Worm (Caenorhabditis elegans): ENCODE measurements around the gene F57B9.3.

The F57B9.3 gene

ce11 chrIII:6973682-6974081, 34.1 kb downstream of the F57B9.3 start, which contains the start of gene F31E3.2:
F31E3.2 (plus strand) TSS chrIII:6973982.
- TF ChIP-seq R02D3.7 (tag; optimal IDR thresholded peaks at IDR 0.05) (no peak), nfya-1 (tag; optimal IDR thresholded peaks at IDR 0.05; ENCODE audit: insufficient read depth) (peak; percentile 24), unc-39 (tag; optimal IDR thresholded peaks at IDR 0.05) (no peak)

DNA sequence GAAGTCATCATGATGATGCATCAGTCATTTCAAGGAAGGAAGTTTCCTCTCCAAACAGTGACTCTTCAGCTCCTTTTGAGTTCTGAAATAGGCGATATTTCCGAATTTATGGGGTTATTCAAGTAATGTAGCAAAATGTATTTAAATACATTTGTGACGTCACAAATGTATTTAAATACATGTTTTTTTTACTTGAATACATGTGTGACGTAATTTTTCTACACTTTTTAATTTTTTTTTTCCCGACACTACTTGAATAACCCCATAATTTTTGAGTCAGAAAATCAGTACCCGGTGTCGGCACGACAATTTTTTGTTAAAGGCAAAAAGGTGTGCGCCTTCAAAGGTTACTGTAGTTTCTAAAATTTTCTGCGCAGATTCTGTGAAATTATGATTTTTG, 35.3 kb downstream of the F57B9.3 start:
- TF ChIP-seq ceh-82 (tag; optimal IDR thresholded peaks at IDR 0.05) (no peak), nhr-28 (tag; optimal IDR thresholded peaks at IDR 0.05) (no peak), nhr-237 (tag; optimal IDR thresholded peaks at IDR 0.05) (no peak), fkh-10 (GFP tag; optimal IDR thresholded peaks at IDR 0.05) (no peak), R02D3.7 (tag; optimal IDR thresholded peaks at IDR 0.05) (no peak), aly-2 (tag; optimal IDR thresholded peaks at IDR 0.05) (no peak), pqm-1 (tag; optimal IDR thresholded peaks at IDR 0.05) (no peak), ztf-11 (tag; optimal IDR thresholded peaks at IDR 0.05) (no peak), lsy-12 (tag; optimal IDR thresholded peaks at IDR 0.05) (no peak), mdl-1 (tag; optimal IDR thresholded peaks at IDR 0.05) (no peak), daf-12 (tag; optimal IDR thresholded peaks at IDR 0.05) (no peak), sea-2 (GFP tag; optimal IDR thresholded peaks at IDR 0.05) (no peak), ZK546.5 (tag; optimal IDR thresholded peaks at IDR 0.05) (no peak), nhr-43 (tag; optimal IDR thresholded peaks at IDR 0.05; ENCODE audit: poor library complexity, severe bottlenecking) (no peak), nhr-23 (tag; optimal IDR thresholded peaks at IDR 0.05) (no peak), ceh-28 (tag; optimal IDR thresholded peaks at IDR 0.05) (no peak), pha-4 (tag; optimal IDR thresholded peaks at IDR 0.05) (no peak), lin-15B (tag; optimal IDR thresholded peaks at IDR 0.05) (no peak), elt-3 (tag; optimal IDR thresholded peaks at IDR 0.05) (no peak), nhr-77 (tag; optimal IDR thresholded peaks at IDR 0.05) (no peak)

DNA sequence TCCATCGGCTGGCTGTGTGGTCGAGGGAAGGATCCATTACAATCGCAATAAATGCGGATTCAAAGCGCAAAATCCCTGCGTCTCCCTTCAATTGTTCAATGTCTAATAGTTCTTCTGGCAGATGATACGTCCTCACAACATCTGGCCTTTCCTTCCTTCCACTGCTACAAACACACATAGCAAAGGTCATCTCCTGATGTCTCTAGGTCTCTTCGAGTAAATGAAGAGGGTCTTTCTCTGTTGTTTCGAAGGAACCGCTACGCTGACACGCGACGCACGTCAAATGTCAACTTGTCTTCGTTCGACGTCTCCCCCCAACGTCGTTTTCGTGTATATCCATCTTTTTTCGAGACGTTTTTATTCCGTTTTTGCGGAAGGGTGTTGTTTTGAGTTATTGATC, 39.3 kb downstream of the F57B9.3 start:
- TF ChIP-seq nhr-25 (tag; optimal IDR thresholded peaks at IDR 0.05) (peak; percentile 95), nhr-11 (tag; optimal IDR thresholded peaks at IDR 0.05) (peak; percentile 2), unc-39 (tag; optimal IDR thresholded peaks at IDR 0.05) (no peak), nhr-67 (tag; optimal IDR thresholded peaks at IDR 0.05) (no peak), snpc-4 (tag; optimal IDR thresholded peaks at IDR 0.05) (no peak), jun-1 (tag; optimal IDR thresholded peaks at IDR 0.05) (no peak), ztf-11 (tag; optimal IDR thresholded peaks at IDR 0.05) (no peak), R02D3.7 (tag; optimal IDR thresholded peaks at IDR 0.05) (peak; percentile 38), fkh-10 (GFP tag; optimal IDR thresholded peaks at IDR 0.05) (no peak), nfya-1 (tag; optimal IDR thresholded peaks at IDR 0.05; ENCODE audit: insufficient read depth) (peak; percentile 79), lin-39 (tag; optimal IDR thresholded peaks at IDR 0.05) (peak; percentile 88), zag-1 (tag; optimal IDR thresholded peaks at IDR 0.05) (no peak), ceh-28 (tag; optimal IDR thresholded peaks at IDR 0.05) (peak; percentile 42), nhr-12 (tag; optimal IDR thresholded peaks at IDR 0.05) (no peak), ama-1 (optimal IDR thresholded peaks at IDR 0.05) (peak; percentile 48), elt-2 (tag; optimal IDR thresholded peaks at IDR 0.05) (no peak), skn-1 (tag; optimal IDR thresholded peaks at IDR 0.05) (no peak), eor-1 (tag; optimal IDR thresholded peaks at IDR 0.05) (no peak), elt-3 (tag; optimal IDR thresholded peaks at IDR 0.05) (no peak), ZK546.5 (tag; optimal IDR thresholded peaks at IDR 0.05) (no peak), egl-5 (tag; optimal IDR thresholded peaks at IDR 0.05) (peak; percentile 1), pqm-1 (tag; optimal IDR thresholded peaks at IDR 0.05) (no peak), unc-62 (GFP tag; optimal IDR thresholded peaks at IDR 0.05) (peak; percentile 100), fos-1 (tag; optimal IDR thresholded peaks at IDR 0.05) (no peak), nhr-28 (tag; optimal IDR thresholded peaks at IDR 0.05) (no peak), ceh-16 (tag; optimal IDR thresholded peaks at IDR 0.05) (no peak), hmg-11 (tag; optimal IDR thresholded peaks at IDR 0.05) (peak; percentile 55), ztf-4 (tag; optimal IDR thresholded peaks at IDR 0.05) (no peak), lsy-12 (tag; optimal IDR thresholded peaks at IDR 0.05) (no peak), elt-1 (tag; optimal IDR thresholded peaks at IDR 0.05) (peak; percentile 31), lin-15B (tag; optimal IDR thresholded peaks at IDR 0.05) (peak; percentile 57), ceh-9 (tag; optimal IDR thresholded peaks at IDR 0.05) (no peak), egl-27 (tag; optimal IDR thresholded peaks at IDR 0.05) (no peak), fkh-2 (tag; optimal IDR thresholded peaks at IDR 0.05) (no peak), nhr-43 (tag; optimal IDR thresholded peaks at IDR 0.05; ENCODE audit: poor library complexity, severe bottlenecking) (peak; percentile 44), nhr-77 (tag; optimal IDR thresholded peaks at IDR 0.05) (no peak), nhr-23 (tag; optimal IDR thresholded peaks at IDR 0.05) (peak; percentile 78), ceh-82 (tag; optimal IDR thresholded peaks at IDR 0.05) (no peak), pha-4 (tag; optimal IDR thresholded peaks at IDR 0.05) (no peak), sea-2 (GFP tag; optimal IDR thresholded peaks at IDR 0.05) (no peak), mml-1 (tag; optimal IDR thresholded peaks at IDR 0.05) (no peak), nhr-237 (tag; optimal IDR thresholded peaks at IDR 0.05) (no peak), daf-12 (tag; optimal IDR thresholded peaks at IDR 0.05) (no peak), mdl-1 (tag; optimal IDR thresholded peaks at IDR 0.05) (no peak), nhr-76 (tag; optimal IDR thresholded peaks at IDR 0.05) (no peak), tbx-2 (tag; optimal IDR thresholded peaks at IDR 0.05) (peak; percentile 5), aly-2 (tag; optimal IDR thresholded peaks at IDR 0.05) (no peak)
